Fruit fly (Drosophila melanogaster): ENCODE data around the gene Trc8.

Trc8 gene

dm6 chr3R:29489209-29489608, 14.4 kb downstream of the Trc8 start, which contains the start of the genes CG2321 and CG2006 (continued):
- TF ChIP-seq nerfin-1 (tag; optimal IDR thresholded peaks at IDR 0.05) (peak; percentile 30), Hr39 (optimal IDR thresholded peaks at IDR 0.05) (no peak), CG18764 (GFP tag; optimal IDR thresholded peaks at IDR 0.05) (peak; percentile 40), esg (GFP tag; conservative IDR thresholded peaks at IDR 0.05) (0 out of 2 replicates have a peak, but pooled peaks have one; percentile 6), chm (GFP tag; IDR thresholded peaks at IDR 0.05) (no peak), gce (GFP tag; IDR thresholded peaks at IDR 0.05) (no peak), lbe (GFP tag; optimal IDR thresholded peaks at IDR 0.05) (no peak), danr (GFP tag; IDR thresholded peaks at IDR 0.05) (0 out of 2 replicates have a peak, but pooled peaks have one; percentile 34), CG14014 (GFP tag; IDR thresholded peaks at IDR 0.05) (peak; percentile 46; the same call in 1 of the 2 replicates), CG31388 (GFP tag; optimal IDR thresholded peaks at IDR 0.05) (no peak), ken (GFP tag; IDR thresholded peaks at IDR 0.05) (0 out of 3 replicates have a peak, but pooled peaks have one; percentile 59), sug (tag; optimal IDR thresholded peaks at IDR 0.05) (peak; percentile 73), CG18619 (GFP tag; optimal IDR thresholded peaks at IDR 0.05) (peak; percentile 30), prd (optimal IDR thresholded peaks at IDR 0.05) (no peak), prd (GFP tag; IDR thresholded peaks at IDR 0.05) (peak; percentile 87), Dek (tag; optimal IDR thresholded peaks at IDR 0.05) (peak; percentile 61), inv (GFP tag; IDR thresholded peaks at IDR 0.05; ENCODE audit: partially characterized antibody) (peak; percentile 45), mld (GFP tag; IDR thresholded peaks at IDR 0.05; ENCODE audit: partially characterized antibody) (no peak), CG8924 (tag; optimal IDR thresholded peaks at IDR 0.05) (peak; percentile 20), Bgb (GFP tag; IDR thresholded peaks at IDR 0.05; ENCODE audit: partially characterized antibody) (peak; percentile 82), Ssrp (tag; optimal IDR thresholded peaks at IDR 0.05) (peak; percentile 4), ssp (GFP tag; IDR thresholded peaks at IDR 0.05) (peak; percentile 83), CG13123 (GFP tag; optimal IDR thresholded peaks at IDR 0.05) (no peak), CG10147 (GFP tag; optimal IDR thresholded peaks at IDR 0.05) (peak; percentile 37), CG1603 (tag; optimal IDR thresholded peaks at IDR 0.05) (peak; percentile 81), CG17385 (GFP tag; optimal IDR thresholded peaks at IDR 0.05) (peak; percentile 10), Max (GFP tag; optimal IDR thresholded peaks at IDR 0.05) (peak; percentile 11), CG15011 (GFP tag; optimal IDR thresholded peaks at IDR 0.05) (no peak), CG11398 (GFP tag; optimal IDR thresholded peaks at IDR 0.05) (no peak), chinmo (GFP tag; IDR thresholded peaks at IDR 0.05; ENCODE audit: partially characterized antibody) (peak; percentile 81; the same call in 3 of the 4 replicates), CG17328 (GFP tag; IDR thresholded peaks at IDR 0.05) (peak; percentile 45; the same call in 1 of the 2 replicates), kah (GFP tag; optimal IDR thresholded peaks at IDR 0.05) (no peak), Dbx (GFP tag; IDR thresholded peaks at IDR 0.05) (peak; percentile 63; the same call in 1 of the 3 replicates), Opbp (GFP tag; IDR thresholded peaks at IDR 0.05; ENCODE audit: partially characterized antibody) (peak; percentile 75), jigr1 (GFP tag; IDR thresholded peaks at IDR 0.05) (no peak), crol (GFP tag; IDR thresholded peaks at IDR 0.05) (no peak), CG11247 (GFP tag; IDR thresholded peaks at IDR 0.05) (0 out of 2 replicates have a peak, but pooled peaks have one; percentile 39), Sry-δ (GFP tag; optimal IDR thresholded peaks at IDR 0.05) (peak; percentile 66), repo (GFP tag; optimal IDR thresholded peaks at IDR 0.05) (no peak), CG3163 (GFP tag; optimal IDR thresholded peaks at IDR 0.05) (no peak), caup (GFP tag; optimal IDR thresholded peaks at IDR 0.05; ENCODE audit: severe bottlenecking) (peak; percentile 41), Ets65A (GFP tag) (no peak), Tbp (GFP tag; optimal IDR thresholded peaks at IDR 0.05) (no peak), ac (GFP tag; optimal IDR thresholded peaks at IDR 0.05) (no peak), lmd (GFP tag; IDR thresholded peaks at IDR 0.05) (peak; percentile 63), Mad (GFP tag; optimal IDR thresholded peaks at IDR 0.05) (peak; percentile 54), CG1602 (GFP tag; optimal IDR thresholded peaks at IDR 0.05) (peak; percentile 20), HmgD (GFP tag; optimal IDR thresholded peaks at IDR 0.05) (peak; percentile 40), CG12769 (tag; optimal IDR thresholded peaks at IDR 0.05) (no peak), MESR4 (GFP tag; optimal IDR thresholded peaks at IDR 0.05) (peak; percentile 48), gcm (GFP tag; optimal IDR thresholded peaks at IDR 0.05) (no peak)
